Worm (Caenorhabditis elegans) whole organism, young adult: Measurements from ENCODE around the gene dpy-19.

Experiments used
- akir-1 ChIP-seq: fragments of 200-800 bp; sonication (Bioruptor generic); optimal IDR thresholded peaks from 2 replicates; lab custom pipeline; 2018; ENCODE audit warnings: mild to moderate bottlenecking, missing genetic modification characterization, moderate library complexity, missing compliant biosample characterization
- ceh-91 ChIP-seq: fragments of 200-800 bp; sonication (Bioruptor generic); IDR thresholded peaks from 2 replicates; pipeline ENCODE4 v1.3.6; 2022; ENCODE audit warnings: missing genetic modification reagents, missing genetic modification characterization, missing compliant biosample characterization
- die-1 ChIP-seq: sonication (generic microtip); optimal IDR thresholded peaks from 2 replicates; lab custom pipeline; 2016; ENCODE audit warnings: missing genotype, mild to moderate bottlenecking, missing genetic modification characterization, missing compliant biosample characterization
- rec-8 ChIP-seq, 2 experiments: sonication (generic microtip); optimal IDR thresholded peaks; 2 replicates each; lab custom pipeline; 2016; ENCODE audit warnings: mild to moderate bottlenecking in 2 of 2, missing genetic modification characterization in 2 of 2, missing genetic modification reagents in 2 of 2, missing genotype in 2 of 2, missing biosample characterization in 1 of 2, missing compliant biosample characterization in 1 of 2, moderate library complexity in 1 of 2
- unc-130 ChIP-seq: sonication (generic microtip); optimal IDR thresholded peaks from 2 replicates; lab custom pipeline; 2016; ENCODE audit warnings: missing genetic modification reagents, missing genetic modification characterization, missing compliant biosample characterization

DNA sequence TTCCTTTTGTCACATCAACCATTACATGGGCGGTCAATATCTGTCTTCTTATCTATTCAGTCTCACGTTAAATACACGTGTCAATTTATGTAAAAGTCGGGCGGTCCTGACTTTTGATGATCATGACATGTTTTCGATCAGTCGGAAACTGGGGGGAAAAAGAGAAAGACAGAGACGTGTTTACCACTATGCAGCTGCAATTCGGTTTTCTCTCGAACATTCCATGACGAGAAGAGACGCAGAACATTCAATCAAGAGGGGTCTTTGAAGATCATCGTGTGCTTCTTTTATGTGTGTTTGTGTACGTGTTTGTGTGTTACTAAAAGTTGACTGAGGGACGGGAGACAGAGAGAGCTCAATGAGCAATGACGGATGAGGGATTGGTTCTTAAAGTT is 8.9 kb downstream of the dpy-19 start:
- TF ChIP-seq ceh-91 (no peak), rec-8 (tag; optimal IDR thresholded peaks at IDR 0.05; lab: Kevin White, UChicago) (no peak), unc-130 (GFP tag; lab: Kevin White, UChicago) (no peak), die-1 (tag; lab: Kevin White, UChicago) (peak; percentile 52), akir-1 (GFP tag; lab: Kevin White, UChicago) (no peak)
